Fruit fly (Drosophila melanogaster): ENCODE results near the gene CG4098.

- TF ChIP-seq h (optimal IDR thresholded peaks at IDR 0.05) (no peak), psq (optimal IDR thresholded peaks at IDR 0.05) (no peak), Sin3A (optimal IDR thresholded peaks at IDR 0.05) (no peak), insv (optimal IDR thresholded peaks at IDR 0.05) (no peak)
These were observed 38.5 kb upstream of the CG4098 start, which contains the start of gene Abl for dm6 chr3L:16647578-16648113.
